Fruit fly (Drosophila melanogaster): ENCODE results near the gene CG15743.

The CG15743 gene

DNA sequence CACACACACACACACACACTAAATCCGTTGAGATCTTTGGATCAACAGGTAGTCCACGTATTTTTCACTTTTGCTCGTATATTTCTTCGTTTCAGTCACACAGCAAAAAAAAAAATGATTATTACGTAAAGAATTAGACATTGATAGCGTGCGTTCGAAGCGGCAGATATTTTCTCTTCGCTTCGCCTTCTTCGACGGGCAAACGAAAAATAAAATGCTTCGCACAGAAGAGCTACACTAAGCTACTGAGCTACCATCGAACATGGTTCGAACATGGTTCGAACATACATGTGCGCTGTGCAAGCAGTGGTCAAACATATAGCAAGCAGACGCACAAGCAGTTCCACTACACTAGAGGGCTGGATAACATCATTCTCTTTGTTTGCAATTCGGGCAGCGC is 28.5 kb upstream of the CG15743 start (continued):
- peak; percentile 56 for TF ChIP-seq CG13296 (GFP tag; optimal IDR thresholded peaks at IDR 0.05)
- no peak for TF ChIP-seq CG6175 (GFP tag; IDR thresholded peaks at IDR 0.05)
- TF ChIP-seq Xrp1 (GFP tag; IDR thresholded peaks at IDR 0.05) = peak; percentile 15; the same call in 1 of the 2 replicates
- TF ChIP-seq CG2116 (GFP tag; optimal IDR thresholded peaks at IDR 0.05) = no peak
- peak in 1 of 2 experiments; percentile 64 for TF ChIP-seq Dfd (GFP tag; optimal IDR thresholded peaks at IDR 0.05)
- no peak for TF ChIP-seq pnt (GFP tag; optimal IDR thresholded peaks at IDR 0.05)
- no peak for TF ChIP-seq repo (GFP tag; optimal IDR thresholded peaks at IDR 0.05)
- TF ChIP-seq CG4282 (GFP tag; optimal IDR thresholded peaks at IDR 0.05) = no peak
- no peak for TF ChIP-seq CG10565 (GFP tag; optimal IDR thresholded peaks at IDR 0.05)
- no peak for TF ChIP-seq nerfin-1 (tag; optimal IDR thresholded peaks at IDR 0.05)
- peak in 1 of 2 experiments; percentile 32 for TF ChIP-seq insv (GFP tag; optimal IDR thresholded peaks at IDR 0.05)
- TF ChIP-seq CTCF (GFP tag; optimal IDR thresholded peaks at IDR 0.05) = peak; percentile 55
- peak; percentile 55 for TF ChIP-seq MBD-R2 (GFP tag; IDR thresholded peaks at IDR 0.05)
- TF ChIP-seq Atf-2 (GFP tag; optimal IDR thresholded peaks at IDR 0.05) = no peak
- TF ChIP-seq CG6765 (GFP tag; optimal IDR thresholded peaks at IDR 0.05) = peak; percentile 14
- TF ChIP-seq zfh1 (GFP tag; IDR thresholded peaks at IDR 0.05) = no peak
- no peak for TF ChIP-seq CG15269 (tag; optimal IDR thresholded peaks at IDR 0.05)
- TF ChIP-seq CG18011 (GFP tag; optimal IDR thresholded peaks at IDR 0.05) = peak; percentile 86
- no peak; the same call in 1 of the 2 replicates for TF ChIP-seq amos (GFP tag; IDR thresholded peaks at IDR 0.05; ENCODE audit: partially characterized antibody)
- no peak for TF ChIP-seq Hr78 (GFP tag; optimal IDR thresholded peaks at IDR 0.05)
- TF ChIP-seq klu (GFP tag; IDR thresholded peaks at IDR 0.05) = no peak
- no peak for TF ChIP-seq Oaz (GFP tag; IDR thresholded peaks at IDR 0.05)
- peak; percentile 10 for TF ChIP-seq ash1 (GFP tag; optimal IDR thresholded peaks at IDR 0.05)
- TF ChIP-seq CG16779 (GFP tag; IDR thresholded peaks at IDR 0.05) = 0 out of 2 replicates have a peak, but pooled peaks have one; percentile 57
- TF ChIP-seq Ssrp (tag; optimal IDR thresholded peaks at IDR 0.05) = no peak
- no peak for TF ChIP-seq CG4730 (GFP tag; IDR thresholded peaks at IDR 0.05)
- TF ChIP-seq CG12659 (GFP tag; optimal IDR thresholded peaks at IDR 0.05) = peak; percentile 19
- 0 out of 3 replicates have a peak, but pooled peaks have one; percentile 20 for TF ChIP-seq CG34224 (GFP tag; IDR thresholded peaks at IDR 0.05; ENCODE audit: partially characterized antibody)
- no peak for TF ChIP-seq CG8478 (optimal IDR thresholded peaks at IDR 0.05)
- TF ChIP-seq lov (optimal IDR thresholded peaks at IDR 0.05) = no peak
- no peak for TF ChIP-seq lov (GFP tag; IDR thresholded peaks at IDR 0.05)
- TF ChIP-seq Meics (GFP tag; optimal IDR thresholded peaks at IDR 0.05) = peak; percentile 32
- no peak for TF ChIP-seq CG1647 (GFP tag; optimal IDR thresholded peaks at IDR 0.05)
- TF ChIP-seq sd (tag; optimal IDR thresholded peaks at IDR 0.05) = peak; percentile 24
- no peak for TF ChIP-seq CG12299 (tag; optimal IDR thresholded peaks at IDR 0.05)
- no peak for TF ChIP-seq CG11247 (GFP tag; IDR thresholded peaks at IDR 0.05)
- TF ChIP-seq CG17361 (GFP tag; IDR thresholded peaks at IDR 0.05) = no peak
- TF ChIP-seq sens (GFP tag) = peak; percentile 83
- no peak for TF ChIP-seq pho (GFP tag; optimal IDR thresholded peaks at IDR 0.05)
- no peak for TF ChIP-seq Bdp1 (GFP tag; optimal IDR thresholded peaks at IDR 0.05)
- TF ChIP-seq tna (GFP tag; IDR thresholded peaks at IDR 0.05; ENCODE audit: partially characterized antibody) = peak; percentile 18; the same call in 1 of the 2 replicates
- peak; percentile 44 for TF ChIP-seq nom (GFP tag; optimal IDR thresholded peaks at IDR 0.05)
- TF ChIP-seq Nf-YC (tag; optimal IDR thresholded peaks at IDR 0.05) = peak; percentile 17
- peak; percentile 23 for TF ChIP-seq CG12219 (GFP tag; optimal IDR thresholded peaks at IDR 0.05)
- peak; percentile 6 for TF ChIP-seq CG17829 (tag; optimal IDR thresholded peaks at IDR 0.05)
- TF ChIP-seq CG7372 (GFP tag; IDR thresholded peaks at IDR 0.05) = no peak
- TF ChIP-seq CG31365 (tag; optimal IDR thresholded peaks at IDR 0.05) = peak; percentile 99
- peak; percentile 86 for TF ChIP-seq Med (GFP tag)
- TF ChIP-seq tgo (GFP tag; IDR thresholded peaks at IDR 0.05) = no peak
- no peak for TF ChIP-seq phol (tag; optimal IDR thresholded peaks at IDR 0.05)
- TF ChIP-seq CG1024 (GFP tag; IDR thresholded peaks at IDR 0.05) = no peak
- no peak for TF ChIP-seq CG12104 (GFP tag; optimal IDR thresholded peaks at IDR 0.05)

Measured in whole organism, embryonic.